Worm (Caenorhabditis elegans) whole organism, midembryonic: ENCODE data around the gene trr-1.

Experiments used
- cog-1 ChIP-seq: sonication (generic microtip); optimal IDR thresholded peaks from 2 replicates; lab custom pipeline; 2016; ENCODE audit warnings: missing genetic modification characterization, missing compliant biosample characterization
- klf-2 ChIP-seq: fragments of 200-800 bp; sonication (Bioruptor generic); conservative IDR thresholded peaks from 2 replicates; pipeline ENCODE4 v1.3.6; 2022; ENCODE audit warnings: missing genetic modification reagents, missing genetic modification characterization, missing compliant biosample characterization
- ref-1 ChIP-seq: fragments of 200-800 bp; sonication (Bioruptor generic); conservative IDR thresholded peaks from 2 replicates; pipeline ENCODE4 v1.3.6; 2022; ENCODE audit warnings: missing genetic modification reagents, missing genetic modification characterization, missing compliant biosample characterization

DNA sequence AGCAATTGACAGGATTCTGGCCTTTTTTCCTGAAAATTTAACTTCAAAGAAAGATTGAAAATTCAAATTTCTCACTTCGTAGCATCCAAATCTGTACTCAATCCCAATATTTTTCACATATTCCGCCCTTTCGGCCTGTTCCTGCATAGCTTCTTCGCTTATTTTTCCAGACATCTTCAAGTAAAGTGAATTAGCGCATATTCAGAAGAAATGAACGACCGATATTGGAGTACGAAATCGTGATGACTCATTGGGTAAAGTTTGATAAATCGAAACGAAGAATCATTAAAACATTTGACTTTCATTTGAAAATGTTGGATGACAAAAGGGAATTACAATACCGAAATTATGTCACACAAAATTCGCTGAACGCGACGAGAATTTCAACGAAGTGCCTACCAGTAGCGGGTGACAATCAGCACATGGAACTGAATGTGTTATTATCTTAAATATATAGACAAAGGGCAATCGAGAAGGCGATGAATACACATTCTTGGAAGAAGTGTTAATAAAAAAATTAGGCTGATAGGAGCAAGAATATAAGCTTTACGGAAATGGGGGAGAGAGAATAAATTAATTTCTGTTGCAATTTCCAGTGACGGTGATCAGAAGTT lies 24.6 kb downstream of the trr-1 start, which contains the start of gene coa-7:
- TF ChIP-seq cog-1 (tag; lab: Kevin White, UChicago) (no peak), ref-1 (GFP tag; lab: Robert Waterston, UW) (no peak), klf-2 (GFP tag; lab: Robert Waterston, UW) (no peak)
